Fruit fly (Drosophila melanogaster) whole organism, embryonic: ENCODE measurements around the gene CG33286.

Experiments used
- B-H1 ChIP-seq: fragments of 200-800 bp; sonication (Bioruptor generic); IDR thresholded peaks from 3 replicates; pipeline ENCODE4 v1.3.6; 2022; ENCODE audit warnings: missing biosample characterization, missing genetic modification characterization
- CG10147 ChIP-seq: fragments of 200-800 bp; sonication (Bioruptor generic); optimal IDR thresholded peaks from 2 replicates; lab custom pipeline; 2019; ENCODE audit warnings: missing biosample characterization, mild to moderate bottlenecking, missing genetic modification characterization, moderate library complexity
- CG12299 ChIP-seq: fragments of 200-800 bp; sonication (Bioruptor generic); optimal IDR thresholded peaks from 2 replicates; lab custom pipeline; 2018; ENCODE audit warnings: missing biosample characterization, mild to moderate bottlenecking, missing genetic modification characterization
- CG15011 ChIP-seq: fragments of 200-800 bp; sonication (Bioruptor generic); optimal IDR thresholded peaks from 3 replicates; lab custom pipeline; 2018; ENCODE audit warnings: missing biosample characterization, mild to moderate bottlenecking, missing genetic modification characterization
- CG17186 ChIP-seq: fragments of 200-800 bp; sonication (Bioruptor generic); optimal IDR thresholded peaks from 3 replicates; lab custom pipeline; 2017; ENCODE audit warnings: missing biosample characterization, missing genetic modification reagents, missing genetic modification characterization
- CG18011 ChIP-seq: fragments of 200-800 bp; sonication (Bioruptor generic); optimal IDR thresholded peaks from 2 replicates; lab custom pipeline; 2017; ENCODE audit warnings: missing biosample characterization, missing genetic modification characterization, mild to moderate bottlenecking, moderate library complexity, missing genotype
- CG18476 ChIP-seq: fragments of 200-800 bp; sonication (Bioruptor generic); optimal IDR thresholded peaks from 2 replicates; lab custom pipeline; 2016; ENCODE audit warnings: missing biosample characterization, mild to moderate bottlenecking, missing genetic modification characterization
- CG32772 ChIP-seq: fragments of 200-800 bp; sonication (Bioruptor generic); IDR thresholded peaks from 2 replicates; pipeline ENCODE4 v1.3.6; 2022; ENCODE audit warnings: missing biosample characterization, missing genetic modification characterization
- CG34422 ChIP-seq: fragments of 200-800 bp; sonication (Bioruptor generic); IDR thresholded peaks from 3 replicates; pipeline ENCODE4 v1.3.6; 2022; ENCODE audit warnings: missing biosample characterization, missing genetic modification characterization
- CG3726 ChIP-seq: fragments of 200-800 bp; sonication (Bioruptor generic); IDR thresholded peaks from 3 replicates; pipeline ENCODE4, ENCODE4 v1.3.6; 2022; ENCODE audit warnings: missing biosample characterization, missing genetic modification characterization
- CG4617 ChIP-seq: fragments of 200-800 bp; sonication (Bioruptor generic); optimal IDR thresholded peaks from 3 replicates; lab custom pipeline; 2016; ENCODE audit warnings: missing biosample characterization, missing genetic modification characterization, borderline replicate concordance
- CG4730 ChIP-seq: fragments of 200-800 bp; sonication (Bioruptor generic); IDR thresholded peaks from 2 replicates; pipeline ENCODE4 v1.3.6; 2022; ENCODE audit warnings: missing biosample characterization, missing genetic modification characterization
- CG7928 ChIP-seq: fragments of 200-800 bp; sonication (Bioruptor generic); optimal IDR thresholded peaks from 2 replicates; lab custom pipeline; 2017; ENCODE audit warnings: missing biosample characterization, mild to moderate bottlenecking, missing genetic modification characterization
- CG7987 ChIP-seq: fragments of 200-800 bp; sonication (Bioruptor generic); optimal IDR thresholded peaks from 2 replicates; lab custom pipeline; 2018; ENCODE audit warnings: missing biosample characterization, mild to moderate bottlenecking, missing genetic modification characterization, moderate library complexity
- CG8359 ChIP-seq: fragments of 200-800 bp; sonication (Bioruptor generic); optimal IDR thresholded peaks from 2 replicates; lab custom pipeline; 2017; ENCODE audit warnings: missing biosample characterization, mild to moderate bottlenecking, missing genetic modification characterization, borderline replicate concordance
- CG9215 ChIP-seq: fragments of 200-800 bp; sonication (Bioruptor generic); IDR thresholded peaks from 2 replicates; pipeline ENCODE4 v1.3.6; 2022; ENCODE audit warnings: missing biosample characterization, missing genetic modification characterization
- CG9437 ChIP-seq: fragments of 200-800 bp; sonication (Bioruptor generic); optimal IDR thresholded peaks from 2 replicates; lab custom pipeline; 2018; ENCODE audit warnings: missing biosample characterization, mild to moderate bottlenecking, missing genetic modification characterization
- CG9727 ChIP-seq: fragments of 200-800 bp; sonication (Bioruptor generic); optimal IDR thresholded peaks from 3 replicates; lab custom pipeline; 2017; ENCODE audit warnings: missing biosample characterization, mild to moderate bottlenecking, missing genetic modification characterization
- CG9817 ChIP-seq: fragments of 200-800 bp; sonication (Bioruptor generic); optimal IDR thresholded peaks from 2 replicates; lab custom pipeline; 2018; ENCODE audit warnings: missing biosample characterization, mild to moderate bottlenecking, missing genetic modification characterization, moderate library complexity
- Chrac-16 ChIP-seq: fragments of 200-800 bp; sonication (Bioruptor generic); optimal IDR thresholded peaks from 3 replicates; lab custom pipeline; 2016; ENCODE audit warnings: missing biosample characterization, missing genetic modification characterization
- Doc3 ChIP-seq: fragments of 200-800 bp; sonication (Bioruptor generic); IDR thresholded peaks from 3 replicates; pipeline ENCODE4 v1.3.6; 2022; ENCODE audit warnings: missing biosample characterization, missing genetic modification characterization; ENCODE audit not compliant: partially characterized antibody
- Fer2 ChIP-seq: fragments of 200-800 bp; sonication (Bioruptor generic); optimal IDR thresholded peaks from 2 replicates; lab custom pipeline; 2018; ENCODE audit warnings: missing biosample characterization, mild to moderate bottlenecking, missing genetic modification characterization, moderate library complexity
- GATAe ChIP-seq: fragments of 200-800 bp; sonication (Bioruptor generic); conservative IDR thresholded peaks from 2 replicates; pipeline ENCODE4 v1.3.6; 2022; ENCODE audit warnings: missing biosample characterization, missing genetic modification characterization
- Gsc ChIP-seq: fragments of 200-800 bp; sonication (Bioruptor generic); IDR thresholded peaks from 2 replicates; pipeline ENCODE4 v1.3.6; 2022; ENCODE audit warnings: missing biosample characterization, missing genetic modification characterization
- Gug ChIP-seq: fragments of 200-800 bp; sonication (Bioruptor generic); IDR thresholded peaks from 4 replicates; pipeline ENCODE4 v1.3.6; 2022; ENCODE audit warnings: missing biosample characterization, missing genetic modification characterization
- HLH54F ChIP-seq: fragments of 200-800 bp; sonication (Bioruptor generic); optimal IDR thresholded peaks from 3 replicates; lab custom pipeline; 2016; ENCODE audit warnings: missing biosample characterization, missing genetic modification characterization
- Hmr ChIP-seq: fragments of 200-800 bp; sonication (Bioruptor generic); optimal IDR thresholded peaks from 3 replicates; lab custom pipeline; 2017; ENCODE audit warnings: mild to moderate bottlenecking, missing biosample characterization, missing genetic modification reagents, missing genetic modification characterization
- Hr78 ChIP-seq, 2 experiments: fragments of 200-800 bp in 1 of 2; fragments of >200 bp in 1 of 2; sonication (Bioruptor generic) in 1 of 2; optimal IDR thresholded peaks; 2 replicates each; lab custom pipeline; 2017 to 2019; ENCODE audit warnings: missing biosample characterization in 2 of 2, missing genetic modification characterization in 2 of 2, mild to moderate bottlenecking in 1 of 2, moderate library complexity in 1 of 2
- MBD-R2 ChIP-seq: fragments of 200-800 bp; sonication (Bioruptor generic); IDR thresholded peaks from 2 replicates; pipeline ENCODE4 v1.3.6; 2022; ENCODE audit warnings: missing biosample characterization, missing genetic modification characterization
- Mes4 ChIP-seq: fragments of 200-800 bp; sonication (Bioruptor generic); optimal IDR thresholded peaks from 2 replicates; lab custom pipeline; 2016; ENCODE audit warnings: missing biosample characterization, missing genetic modification characterization
- NC2β ChIP-seq: fragments of 200-800 bp; sonication (Bioruptor generic); optimal IDR thresholded peaks from 2 replicates; lab custom pipeline; 2016; ENCODE audit warnings: missing biosample characterization, missing genetic modification characterization
- TFAM ChIP-seq: fragments of 200-800 bp; sonication (Bioruptor generic); optimal IDR thresholded peaks from 2 replicates; lab custom pipeline; 2017; ENCODE audit warnings: missing biosample characterization, missing genetic modification characterization, inconsistent platforms
- Tbp ChIP-seq: fragments of >200 bp; optimal IDR thresholded peaks from 2 replicates; lab custom pipeline; 2018; ENCODE audit warnings: missing biosample characterization, missing genetic modification characterization
- Usf ChIP-seq: fragments of 200-800 bp; sonication (Bioruptor generic); optimal IDR thresholded peaks from 2 replicates; lab custom pipeline; 2017; ENCODE audit warnings: missing genotype, missing biosample characterization, missing genetic modification characterization
- chinmo ChIP-seq: fragments of 200-800 bp; sonication (Bioruptor generic); IDR thresholded peaks from 4 replicates; pipeline ENCODE4 v1.3.6; 2022; ENCODE audit warnings: missing biosample characterization, missing genetic modification characterization; ENCODE audit not compliant: partially characterized antibody
- esg ChIP-seq: fragments of 200-800 bp; sonication (Bioruptor generic); conservative IDR thresholded peaks from 2 replicates; pipeline ENCODE4 v1.3.6; 2022; ENCODE audit warnings: missing biosample characterization, missing genetic modification characterization
- eve ChIP-seq, 2 experiments: fragments of >200 bp; optimal IDR thresholded peaks; 2 replicates each; lab custom pipeline; 2017; ENCODE audit warnings: missing biosample characterization in 2 of 2, missing genetic modification characterization in 2 of 2
- h ChIP-seq: fragments of >200 bp; optimal IDR thresholded peaks from 2 replicates; lab custom pipeline; 2017
- ham ChIP-seq: fragments of 200-800 bp; sonication (Bioruptor generic); IDR thresholded peaks from 2 replicates; pipeline ENCODE4 v1.3.6; 2022; ENCODE audit warnings: missing biosample characterization, missing genetic modification characterization
- hkb ChIP-seq, 2 experiments: fragments of 200-800 bp in 1 of 2; fragments of >200 bp in 1 of 2; sonication (Bioruptor generic) in 1 of 2; IDR thresholded peaks in 1 of 2; optimal IDR thresholded peaks in 1 of 2; 2 replicates each; pipeline versions ENCODE4 v1.3.6 to Lab custom; 2017 to 2022; ENCODE audit warnings: missing biosample characterization in 1 of 2, missing genetic modification characterization in 1 of 2
- ken ChIP-seq: fragments of 200-800 bp; sonication (Bioruptor generic); IDR thresholded peaks from 3 replicates; pipeline ENCODE4 v1.3.6; 2022; ENCODE audit warnings: missing biosample characterization, missing genetic modification characterization
- lab ChIP-seq: fragments of 200-800 bp; sonication (Bioruptor generic); optimal IDR thresholded peaks from 3 replicates; lab custom pipeline; 2017; ENCODE audit warnings: missing biosample characterization, missing genetic modification characterization, mild to moderate bottlenecking, moderate library complexity, missing genetic modification reagents
- lbe ChIP-seq: fragments of 200-800 bp; sonication (Bioruptor generic); optimal IDR thresholded peaks from 2 replicates; lab custom pipeline; 2016; ENCODE audit warnings: missing biosample characterization, mild to moderate bottlenecking, missing genetic modification characterization
- lmd ChIP-seq: fragments of 200-800 bp; sonication (Bioruptor generic); IDR thresholded peaks from 2 replicates; pipeline ENCODE4 v1.3.6; 2022; ENCODE audit warnings: missing biosample characterization, missing genetic modification characterization
- pho ChIP-seq: fragments of 200-800 bp; sonication (Bioruptor generic); optimal IDR thresholded peaks from 2 replicates; lab custom pipeline; 2016; ENCODE audit warnings: missing biosample characterization, missing genetic modification characterization
- rib ChIP-seq: fragments of 200-800 bp; sonication (Bioruptor generic); IDR thresholded peaks from 2 replicates; pipeline ENCODE4 v1.3.6; 2022; ENCODE audit warnings: missing biosample characterization, missing genetic modification characterization
- tgo ChIP-seq: fragments of 200-800 bp; sonication (Bioruptor generic); IDR thresholded peaks from 3 replicates; pipeline ENCODE4 v1.3.6; 2022; ENCODE audit warnings: missing biosample characterization, missing genetic modification characterization
- trem ChIP-seq: fragments of 200-800 bp; optimal IDR thresholded peaks from 3 replicates; lab custom pipeline; 2019; ENCODE audit warnings: missing biosample characterization, mild to moderate bottlenecking, missing genetic modification characterization, moderate library complexity
- ttk ChIP-seq: fragments of 200-800 bp; sonication (Bioruptor generic); IDR thresholded peaks from 2 replicates; pipeline ENCODE4 v2.1.2; 2022; ENCODE audit warnings: missing biosample characterization, missing genetic modification characterization
- unpg ChIP-seq: fragments of 200-800 bp; sonication (Bioruptor generic); optimal IDR thresholded peaks from 3 replicates; lab custom pipeline; 2018; ENCODE audit warnings: missing biosample characterization, mild to moderate bottlenecking, missing genetic modification characterization, moderate library complexity
- vfl ChIP-seq: fragments of 200-800 bp; sonication (Bioruptor generic); optimal IDR thresholded peaks from 2 replicates; lab custom pipeline; 2016; ENCODE audit warnings: missing biosample characterization, missing genetic modification characterization
- wek ChIP-seq: fragments of 200-800 bp; sonication (Bioruptor generic); optimal IDR thresholded peaks from 3 replicates; lab custom pipeline; 2018; ENCODE audit warnings: missing biosample characterization, mild to moderate bottlenecking, missing genetic modification characterization, moderate library complexity

Gene CG33286

DNA sequence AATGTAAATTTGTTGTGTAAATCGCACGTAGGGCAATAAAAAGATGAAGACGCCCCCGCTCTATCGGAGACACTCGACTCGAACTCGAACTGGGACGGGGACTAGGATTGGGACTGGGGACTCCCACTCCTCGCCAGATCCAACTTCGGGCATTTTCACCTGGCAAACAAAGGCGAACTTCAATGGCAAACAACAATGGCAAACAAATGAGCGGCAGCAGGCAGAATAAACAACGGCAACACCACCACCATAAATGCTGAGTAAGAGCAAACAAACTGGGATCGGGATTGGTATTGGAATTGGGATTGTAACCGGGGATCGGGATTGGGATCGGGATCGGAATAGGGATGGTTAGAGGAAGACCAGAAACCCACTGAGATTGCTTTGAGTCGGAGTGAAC is 30.3 kb downstream of the CG33286 start (continued):
- TF ChIP-seq lab (GFP tag; lab: Kevin White, UChicago) = peak; percentile 8
- TF ChIP-seq CG4730 (GFP tag; lab: Robert Waterston, UW) = no peak
- peak; percentile 38 for TF ChIP-seq Mes4 (GFP tag; lab: Kevin White, UChicago)
- TF ChIP-seq hkb (optimal IDR thresholded peaks at IDR 0.05; lab: Kevin White, UChicago) = no peak
- TF ChIP-seq hkb (GFP tag; IDR thresholded peaks at IDR 0.05; lab: Robert Waterston, UW) = no peak
- no peak for TF ChIP-seq B-H1 (GFP tag; lab: Robert Waterston, UW)
- TF ChIP-seq tgo (GFP tag; lab: Robert Waterston, UW) = no peak
- peak; percentile 42 for TF ChIP-seq CG7987 (GFP tag; lab: Kevin White, UChicago)
- TF ChIP-seq lbe = no peak
- no peak for TF ChIP-seq eve (GFP tag; optimal IDR thresholded peaks at IDR 0.05; lab: Kevin White, UChicago)
- no peak for TF ChIP-seq vfl (GFP tag; lab: Kevin White, UChicago)
- no peak for TF ChIP-seq Doc3 (GFP tag; lab: Robert Waterston, UW)
- TF ChIP-seq CG8359 (GFP tag; lab: Kevin White, UChicago) = no peak
- TF ChIP-seq ham (GFP tag; lab: Robert Waterston, UW) = no peak
- peak; percentile 19 for TF ChIP-seq unpg
- TF ChIP-seq CG12299 (tag; lab: Kevin White, UChicago) = no peak
- no peak for TF ChIP-seq h (lab: Kevin White, UChicago)
- no peak for TF ChIP-seq ttk (GFP tag; lab: Robert Waterston, UW)
- no peak for TF ChIP-seq CG10147 (GFP tag; lab: Kevin White, UChicago)
- no peak for TF ChIP-seq CG4617 (GFP tag; lab: Kevin White, UChicago)
- TF ChIP-seq Fer2 (tag; lab: Kevin White, UChicago) = no peak
- peak; percentile 3 for TF ChIP-seq trem
- TF ChIP-seq ken = no peak
- TF ChIP-seq CG17186 (GFP tag; lab: Kevin White, UChicago) = peak; percentile 29
- TF ChIP-seq NC2β = no peak
- TF ChIP-seq pho (GFP tag; lab: Kevin White, UChicago) = no peak
- no peak for TF ChIP-seq rib (GFP tag; lab: Robert Waterston, UW)
- TF ChIP-seq TFAM (GFP tag; lab: Kevin White, UChicago) = no peak
- TF ChIP-seq MBD-R2 (GFP tag; lab: Robert Waterston, UW) = no peak
- no peak for TF ChIP-seq HLH54F
- TF ChIP-seq CG32772 (GFP tag; lab: Robert Waterston, UW) = no peak
- peak; percentile 66 for TF ChIP-seq wek
- no peak for TF ChIP-seq CG7928
- no peak for TF ChIP-seq CG9215 (GFP tag; lab: Robert Waterston, UW)
- no peak for TF ChIP-seq Usf
- no peak for TF ChIP-seq CG9817 (tag; lab: Kevin White, UChicago)
- no peak for TF ChIP-seq CG15011 (GFP tag; lab: Kevin White, UChicago)
- TF ChIP-seq CG3726 (GFP tag; lab: Robert Waterston, UW) = no peak
- TF ChIP-seq CG18476 = no peak
- no peak for TF ChIP-seq Hr78 (GFP tag; optimal IDR thresholded peaks at IDR 0.05; lab: Kevin White, UChicago)
- no peak for TF ChIP-seq GATAe
- TF ChIP-seq lmd = no peak
- no peak for TF ChIP-seq Gug (GFP tag; lab: Robert Waterston, UW)
- TF ChIP-seq CG34422 (GFP tag; lab: Robert Waterston, UW) = no peak
- TF ChIP-seq CG18011 (GFP tag; lab: Kevin White, UChicago) = no peak
- no peak for TF ChIP-seq Gsc (GFP tag; lab: Robert Waterston, UW)
- no peak for TF ChIP-seq Tbp (GFP tag; lab: Kevin White, UChicago)
- TF ChIP-seq Hmr (GFP tag; lab: Kevin White, UChicago) = no peak
- no peak for TF ChIP-seq chinmo
- no peak for TF ChIP-seq Chrac-16
- no peak for TF ChIP-seq esg (GFP tag; lab: Robert Waterston, UW)
- TF ChIP-seq CG9437 (GFP tag; lab: Kevin White, UChicago) = no peak
- TF ChIP-seq CG9727 = peak; percentile 71
